Worm (Caenorhabditis elegans) whole organism, L1 larva: ENCODE data around the gene C03B1.1.

Source experiments
- C04F5.9 ChIP-seq: sonication (generic microtip); optimal IDR thresholded peaks from 2 replicates; lab custom pipeline; 2016; ENCODE audit warnings: missing genetic modification characterization, missing compliant biosample characterization
- C34B4.2 ChIP-seq: sonication (generic microtip); optimal IDR thresholded peaks from 2 replicates; lab custom pipeline; 2017; ENCODE audit warnings: mild to moderate bottlenecking, missing genetic modification characterization, missing compliant biosample characterization
- F16B12.6 ChIP-seq: fragments of 150-350 bp; optimal IDR thresholded peaks from 2 replicates; lab custom pipeline; 2014; ENCODE audit warnings: missing biosample characterization, missing genetic modification characterization
- Y116A8C.19 ChIP-seq: sonication (generic microtip); optimal IDR thresholded peaks from 2 replicates; lab custom pipeline; 2016; ENCODE audit warnings: missing compliant biosample characterization, missing genetic modification characterization, borderline replicate concordance
- aha-1 ChIP-seq: fragments of 150-350 bp; optimal IDR thresholded peaks from 2 replicates; lab custom pipeline; 2014; ENCODE audit warnings: missing biosample characterization, missing genetic modification characterization
- alr-1 ChIP-seq: fragments of 200-800 bp; sonication (Bioruptor generic); optimal IDR thresholded peaks from 2 replicates; lab custom pipeline; 2018; ENCODE audit warnings: borderline replicate concordance, mild to moderate bottlenecking, missing genetic modification characterization, missing compliant biosample characterization
- aly-2 ChIP-seq: fragments of 150-350 bp; optimal IDR thresholded peaks from 2 replicates; lab custom pipeline; 2014; ENCODE audit warnings: missing biosample characterization, missing genetic modification characterization
- ama-1 ChIP-seq: fragments of 150-350 bp; optimal IDR thresholded peaks from 2 replicates; lab custom pipeline; 2014
- ceh-8 ChIP-seq: fragments of 200-800 bp; sonication (Bioruptor generic); optimal IDR thresholded peaks from 2 replicates; lab custom pipeline; 2018; ENCODE audit warnings: mild to moderate bottlenecking, missing genetic modification characterization, moderate library complexity, missing compliant biosample characterization
- ceh-82 ChIP-seq, 3 experiments: fragments of 150-350 bp in 1 of 3; sonication (generic microtip) in 2 of 3; optimal IDR thresholded peaks; 2 replicates each; lab custom pipeline; 2014 to 2017; ENCODE audit warnings: missing biosample characterization in 3 of 3, missing genetic modification characterization in 3 of 3
- ceh-88 ChIP-seq: fragments of 200-800 bp; sonication (Bioruptor generic); IDR thresholded peaks from 2 replicates; pipeline ENCODE4 v1.3.6; 2022; ENCODE audit warnings: missing genetic modification characterization, missing compliant biosample characterization
- ceh-90 ChIP-seq: sonication (generic microtip); optimal IDR thresholded peaks from 2 replicates; lab custom pipeline; 2016; ENCODE audit warnings: missing genetic modification characterization, missing compliant biosample characterization
- ces-1 ChIP-seq: fragments of 150-350 bp; optimal IDR thresholded peaks from 2 replicates; lab custom pipeline; 2014; ENCODE audit warnings: missing biosample characterization, missing genetic modification reagents, missing genetic modification characterization
- efl-3 ChIP-seq: fragments of 200-800 bp; sonication (Bioruptor generic); optimal IDR thresholded peaks from 2 replicates; lab custom pipeline; 2018; ENCODE audit warnings: mild to moderate bottlenecking, missing genetic modification characterization, missing compliant biosample characterization
- egl-27 ChIP-seq, 2 experiments: fragments of 150-350 bp in 1 of 2; sonication (generic microtip); optimal IDR thresholded peaks; 3 replicates each; lab custom pipeline; 2017 to 2018; ENCODE audit warnings: missing biosample characterization in 2 of 2, missing genetic modification characterization in 2 of 2, missing genetic modification reagents in 2 of 2
- elt-2 ChIP-seq: sonication (generic microtip); optimal IDR thresholded peaks from 2 replicates; lab custom pipeline; 2016; ENCODE audit warnings: missing genetic modification characterization, mild to moderate bottlenecking, inconsistent platforms, missing compliant biosample characterization, missing genetic modification reagents
- elt-3 ChIP-seq, 6 experiments: fragments of 150-350 bp in 1 of 6; sonication (generic microtip); optimal IDR thresholded peaks; 2 replicates each; lab custom pipeline; 2017 to 2018; ENCODE audit warnings: missing biosample characterization in 6 of 6, missing genetic modification characterization in 6 of 6, inconsistent platforms in 1 of 6
- fkh-4 ChIP-seq: sonication (generic microtip); optimal IDR thresholded peaks from 2 replicates; lab custom pipeline; 2016; ENCODE audit warnings: missing compliant biosample characterization, missing genetic modification characterization, borderline replicate concordance
- fos-1 ChIP-seq: fragments of 150-350 bp; optimal IDR thresholded peaks from 2 replicates; lab custom pipeline; 2014; ENCODE audit warnings: missing biosample characterization, missing genetic modification characterization
- grh-1 ChIP-seq: fragments of 200-800 bp; sonication (Bioruptor generic); IDR thresholded peaks from 2 replicates; pipeline ENCODE4 v1.3.6; 2022; ENCODE audit warnings: missing genetic modification reagents, missing genetic modification characterization, missing compliant biosample characterization
- hlh-4 ChIP-seq: sonication (generic microtip); optimal IDR thresholded peaks from 2 replicates; lab custom pipeline; 2016; ENCODE audit warnings: mild to moderate bottlenecking, missing genetic modification characterization, missing compliant biosample characterization
- hpl-2 ChIP-seq: fragments of 150-350 bp; optimal IDR thresholded peaks from 2 replicates; lab custom pipeline; 2014; ENCODE audit warnings: missing biosample characterization, missing genetic modification reagents, missing genetic modification characterization
- irx-1 ChIP-seq: sonication (generic microtip); optimal IDR thresholded peaks from 2 replicates; lab custom pipeline; 2016; ENCODE audit warnings: missing genetic modification characterization, missing compliant biosample characterization
- isw-1 ChIP-seq: fragments of 200-800 bp; sonication (Bioruptor generic); IDR thresholded peaks from 2 replicates; pipeline ENCODE4 v1.3.6; 2022; ENCODE audit warnings: missing genetic modification characterization, missing compliant biosample characterization
- jun-1 ChIP-seq: fragments of 150-350 bp; optimal IDR thresholded peaks from 2 replicates; lab custom pipeline; 2014; ENCODE audit warnings: missing biosample characterization, missing genetic modification reagents, missing genetic modification characterization
- lin-14 ChIP-seq: fragments of 200-800 bp; sonication (Bioruptor generic); optimal IDR thresholded peaks from 2 replicates; lab custom pipeline; 2018; ENCODE audit warnings: mild to moderate bottlenecking, missing genetic modification characterization, moderate library complexity, missing compliant biosample characterization
- lir-3 ChIP-seq: sonication (generic microtip); optimal IDR thresholded peaks from 2 replicates; lab custom pipeline; 2016; ENCODE audit warnings: mild to moderate bottlenecking, missing genetic modification characterization, moderate library complexity, missing compliant biosample characterization; ENCODE audit not compliant: poor library complexity
- lsy-2 ChIP-seq, 2 experiments: fragments of 150-350 bp; optimal IDR thresholded peaks; 2 replicates each; lab custom pipeline; 2014; ENCODE audit warnings: missing biosample characterization in 2 of 2, missing genetic modification characterization in 2 of 2
- mdl-1 ChIP-seq, 2 experiments: fragments of 150-350 bp; optimal IDR thresholded peaks; 2 replicates each; lab custom pipeline; 2014 to 2017; ENCODE audit warnings: missing biosample characterization in 2 of 2, missing genetic modification characterization in 2 of 2, inconsistent platforms in 1 of 2
- mef-2 ChIP-seq: fragments of 150-350 bp; optimal IDR thresholded peaks from 2 replicates; lab custom pipeline; 2014; ENCODE audit warnings: missing biosample characterization, missing genetic modification characterization
- nhr-11 ChIP-seq: fragments of 150-350 bp; optimal IDR thresholded peaks from 2 replicates; lab custom pipeline; 2014; ENCODE audit warnings: missing biosample characterization, missing genetic modification characterization
- nhr-12 ChIP-seq: sonication (generic microtip); optimal IDR thresholded peaks from 2 replicates; lab custom pipeline; 2017; ENCODE audit warnings: missing biosample characterization, missing genetic modification characterization
- nhr-19 ChIP-seq: fragments of 200-800 bp; sonication (Bioruptor generic); conservative IDR thresholded peaks from 2 replicates; pipeline ENCODE4 v1.3.6; 2022; ENCODE audit warnings: missing genetic modification characterization, missing compliant biosample characterization
- nhr-20 ChIP-seq: sonication (generic microtip); optimal IDR thresholded peaks from 2 replicates; lab custom pipeline; 2016; ENCODE audit warnings: mild to moderate bottlenecking, missing genetic modification characterization, missing compliant biosample characterization
- nhr-237 ChIP-seq: fragments of 150-350 bp; optimal IDR thresholded peaks from 2 replicates; lab custom pipeline; 2014; ENCODE audit warnings: missing biosample characterization, missing genetic modification characterization
- nhr-47 ChIP-seq: sonication (generic microtip); optimal IDR thresholded peaks from 2 replicates; lab custom pipeline; 2016; ENCODE audit warnings: mild to moderate bottlenecking, missing genetic modification characterization, moderate library complexity, missing compliant biosample characterization
- nhr-76 ChIP-seq: sonication (generic microtip); optimal IDR thresholded peaks from 2 replicates; lab custom pipeline; 2017; ENCODE audit warnings: missing biosample characterization, missing genetic modification characterization
- nhr-77 ChIP-seq: fragments of 150-350 bp; optimal IDR thresholded peaks from 2 replicates; lab custom pipeline; 2014; ENCODE audit warnings: missing biosample characterization, missing genetic modification characterization
- nhr-85 ChIP-seq: sonication (generic microtip); peaks from one replicate; lab custom pipeline; 2016; ENCODE audit warnings: missing genetic modification characterization, inconsistent platforms, missing compliant biosample characterization
- nhr-90 ChIP-seq: sonication (generic microtip); optimal IDR thresholded peaks from 2 replicates; lab custom pipeline; 2016; ENCODE audit warnings: mild to moderate bottlenecking, missing genetic modification characterization, missing compliant biosample characterization; ENCODE audit not compliant: poor library complexity
- pax-3 ChIP-seq: fragments of 200-800 bp; sonication (Bioruptor generic); optimal IDR thresholded peaks from 2 replicates; lab custom pipeline; 2018; ENCODE audit warnings: mild to moderate bottlenecking, missing genetic modification characterization, moderate library complexity, missing compliant biosample characterization
- pqm-1 ChIP-seq: sonication (generic microtip); optimal IDR thresholded peaks from 3 replicates; lab custom pipeline; 2017; ENCODE audit warnings: missing biosample characterization, missing genetic modification characterization
- rnt-1 ChIP-seq: sonication (generic microtip); optimal IDR thresholded peaks from 2 replicates; lab custom pipeline; 2016; ENCODE audit warnings: mild to moderate bottlenecking, missing genetic modification characterization, moderate library complexity, missing compliant biosample characterization
- snpc-4 ChIP-seq: fragments of 150-350 bp; optimal IDR thresholded peaks from 2 replicates; lab custom pipeline; 2014; ENCODE audit warnings: missing biosample characterization, missing genetic modification characterization
- swsn-7 ChIP-seq: sonication (generic microtip); optimal IDR thresholded peaks from 2 replicates; lab custom pipeline; 2016; ENCODE audit warnings: missing genetic modification characterization, missing compliant biosample characterization
- unc-30 ChIP-seq: sonication (generic microtip); optimal IDR thresholded peaks from 2 replicates; lab custom pipeline; 2017; ENCODE audit warnings: missing biosample characterization, missing genetic modification characterization
- unc-62 ChIP-seq: fragments of 150-350 bp; optimal IDR thresholded peaks from 2 replicates; lab custom pipeline; 2014; ENCODE audit warnings: missing biosample characterization, missing genetic modification reagents, missing genetic modification characterization
- unc-86 ChIP-seq: sonication (generic microtip); optimal IDR thresholded peaks from 2 replicates; lab custom pipeline; 2016; ENCODE audit warnings: missing genetic modification characterization, missing compliant biosample characterization
- unc-98 ChIP-seq: fragments of 200-800 bp; sonication (Bioruptor generic); IDR thresholded peaks from 2 replicates; pipeline ENCODE4 v1.3.6; 2022; ENCODE audit warnings: missing genetic modification characterization, missing compliant biosample characterization
- vab-15 ChIP-seq: sonication (generic microtip); optimal IDR thresholded peaks from 2 replicates; lab custom pipeline; 2017; ENCODE audit warnings: missing genotype, mild to moderate bottlenecking, missing genetic modification characterization, missing compliant biosample characterization
- xbp-1 ChIP-seq: sonication (generic microtip); optimal IDR thresholded peaks from 2 replicates; lab custom pipeline; 2016; ENCODE audit warnings: missing genetic modification characterization, missing compliant biosample characterization
- zag-1 ChIP-seq: fragments of 150-350 bp; optimal IDR thresholded peaks from 2 replicates; lab custom pipeline; 2014; ENCODE audit warnings: missing biosample characterization, missing genetic modification characterization
- zip-4 ChIP-seq: fragments of 200-800 bp; sonication (Bioruptor generic); optimal IDR thresholded peaks from 2 replicates; lab custom pipeline; 2018; ENCODE audit warnings: mild to moderate bottlenecking, missing genetic modification characterization, moderate library complexity, missing compliant biosample characterization
- ztf-4 ChIP-seq: fragments of 150-350 bp; optimal IDR thresholded peaks from 2 replicates; lab custom pipeline; 2014; ENCODE audit warnings: missing biosample characterization, missing genetic modification characterization

The C03B1.1 gene

DNA sequence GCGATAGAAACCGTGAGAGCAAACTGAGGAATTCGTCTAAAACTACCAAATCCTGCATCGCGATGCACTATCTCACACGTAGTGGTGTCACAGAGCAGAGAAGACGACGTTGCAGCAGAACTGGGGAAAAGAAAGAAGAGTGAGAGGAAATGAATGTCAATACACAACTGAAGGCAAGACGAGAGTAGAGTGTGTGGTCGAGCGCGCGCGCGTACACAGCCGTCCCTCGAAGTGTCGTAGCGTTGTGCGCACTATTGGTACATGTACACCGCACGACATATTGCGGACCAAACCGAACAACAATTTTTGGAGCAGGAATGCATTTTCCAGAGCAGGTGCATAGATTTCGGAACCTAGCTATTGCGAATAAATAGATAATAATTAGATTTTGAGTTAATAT, 3.8 kb downstream of the C03B1.1 start (continued):
- TF ChIP-seq lin-14 (peak; percentile 91), ztf-4 (tag; lab: Kevin White, UChicago) (no peak), zip-4 (peak; percentile 11), ama-1 (lab: Kevin White, UChicago) (no peak), aha-1 (tag; lab: Kevin White, UChicago) (no peak), snpc-4 (tag; lab: Kevin White, UChicago) (no peak), irx-1 (tag; lab: Kevin White, UChicago) (peak; percentile 23), mef-2 (no peak), vab-15 (tag; lab: Kevin White, UChicago) (no peak), elt-3 (tag; optimal IDR thresholded peaks at IDR 0.05; lab: Kevin White, UChicago) (no peak), pqm-1 (tag; lab: Kevin White, UChicago) (no peak), nhr-85 (tag; lab: Kevin White, UChicago) (peak; percentile 75), ceh-90 (tag; lab: Kevin White, UChicago) (no peak), hlh-4 (no peak), Y116A8C.19 (no peak), C34B4.2 (tag; lab: Kevin White, UChicago) (no peak), nhr-12 (no peak), ceh-8 (GFP tag; lab: Kevin White, UChicago) (no peak), swsn-7 (tag; lab: Kevin White, UChicago) (peak; percentile 61), xbp-1 (tag; lab: Kevin White, UChicago) (peak; percentile 72), nhr-20 (tag; lab: Kevin White, UChicago) (peak; percentile 80), nhr-77 (tag; lab: Kevin White, UChicago) (peak; percentile 37), nhr-76 (tag; lab: Kevin White, UChicago) (no peak), pax-3 (no peak), aly-2 (no peak), unc-86 (peak; percentile 47), F16B12.6 (tag; lab: Kevin White, UChicago) (peak; percentile 83), nhr-90 (tag; lab: Kevin White, UChicago) (peak; percentile 28), elt-2 (tag; lab: Kevin White, UChicago) (no peak), nhr-237 (tag; lab: Kevin White, UChicago) (no peak), nhr-47 (tag; lab: Kevin White, UChicago) (peak; percentile 68), unc-30 (tag; lab: Kevin White, UChicago) (no peak), nhr-19 (GFP tag; lab: Robert Waterston, UW) (peak; percentile 40), unc-98 (no peak), nhr-11 (tag; lab: Kevin White, UChicago) (no peak), lsy-2 (tag; optimal IDR thresholded peaks at IDR 0.05; lab: Kevin White, UChicago) (peak; percentile 33 to 66), hpl-2 (no peak), isw-1 (GFP tag; lab: Robert Waterston, UW) (no peak; the same call in 1 of the 2 replicates), grh-1 (no peak), ces-1 (GFP tag; lab: Kevin White, UChicago) (no peak), ceh-88 (GFP tag; lab: Robert Waterston, UW) (no peak), alr-1 (tag; lab: Kevin White, UChicago) (no peak), efl-3 (no peak), fkh-4 (no peak), jun-1 (tag; lab: Kevin White, UChicago) (no peak), C04F5.9 (no peak), egl-27 (tag; optimal IDR thresholded peaks at IDR 0.05; lab: Kevin White, UChicago) (no peak), rnt-1 (tag; lab: Kevin White, UChicago) (peak; percentile 54), mdl-1 (tag; optimal IDR thresholded peaks at IDR 0.05; lab: Kevin White, UChicago) (peak in 1 of 2 experiments; percentile 49), lir-3 (tag; lab: Kevin White, UChicago) (no peak), ceh-82 (tag; optimal IDR thresholded peaks at IDR 0.05; lab: Kevin White, UChicago) (peak; percentile 27 to 80 (median 50)), fos-1 (tag; lab: Kevin White, UChicago) (peak; percentile 48), unc-62 (GFP tag; lab: Kevin White, UChicago) (no peak), zag-1 (tag; lab: Kevin White, UChicago) (no peak)
